Worm (Caenorhabditis elegans): ENCODE measurements around the gene str-208.

The str-208 gene

ce11 chrV:4977539-4977938 lies 20.9 kb downstream of the str-208 start:
- TF ChIP-seq tbx-37 (GFP tag; conservative IDR thresholded peaks at IDR 0.05) (no peak), scrt-1 (GFP tag; IDR thresholded peaks at IDR 0.05) (no peak), hmg-4 (GFP tag; optimal IDR thresholded peaks at IDR 0.05) (no peak)

- TF ChIP-seq tra-4 (tag; optimal IDR thresholded peaks at IDR 0.05) (no peak), ama-1 (optimal IDR thresholded peaks at IDR 0.05) (no peak), tbx-11 (GFP tag; IDR thresholded peaks at IDR 0.05) (no peak), scrt-1 (GFP tag; IDR thresholded peaks at IDR 0.05) (no peak), ceh-36 (tag; optimal IDR thresholded peaks at IDR 0.05) (no peak), F13C5.2 (tag; optimal IDR thresholded peaks at IDR 0.05) (no peak), ceh-13 (GFP tag; optimal IDR thresholded peaks at IDR 0.05) (no peak), sea-1 (GFP tag; conservative IDR thresholded peaks at IDR 0.05) (no peak), pes-1 (GFP tag; IDR thresholded peaks at IDR 0.05) (no peak)
Measured at ce11 chrV:4979060-4979459, 22.4 kb downstream of the str-208 start, which contains the start of gene srsx-11. Gene srsx-11 (minus strand): TSS chrV:4979160.

- TF ChIP-seq hmg-4 (GFP tag; optimal IDR thresholded peaks at IDR 0.05) (no peak), ceh-13 (GFP tag; optimal IDR thresholded peaks at IDR 0.05) (no peak), aly-1 (tag; optimal IDR thresholded peaks at IDR 0.05) (no peak), B0310.2 (tag; optimal IDR thresholded peaks at IDR 0.05) (no peak), hmbx-1 (tag; optimal IDR thresholded peaks at IDR 0.05) (no peak), hnd-1 (tag; optimal IDR thresholded peaks at IDR 0.05) (no peak), ets-7 (tag; optimal IDR thresholded peaks at IDR 0.05) (no peak), tbx-37 (GFP tag; conservative IDR thresholded peaks at IDR 0.05) (no peak), flt-1 (GFP tag; IDR thresholded peaks at IDR 0.05) (no peak), scrt-1 (GFP tag; IDR thresholded peaks at IDR 0.05) (no peak), ama-1 (optimal IDR thresholded peaks at IDR 0.05) (no peak), ceh-36 (tag; optimal IDR thresholded peaks at IDR 0.05) (no peak), F13C5.2 (tag; optimal IDR thresholded peaks at IDR 0.05) (no peak), pes-1 (GFP tag; IDR thresholded peaks at IDR 0.05) (no peak), tbx-11 (GFP tag; IDR thresholded peaks at IDR 0.05) (no peak), sea-1 (GFP tag; conservative IDR thresholded peaks at IDR 0.05) (no peak), tra-4 (tag; optimal IDR thresholded peaks at IDR 0.05) (no peak)
Measured at ce11 chrV:4980094-4980493, 23.5 kb downstream of the str-208 start.

- TF ChIP-seq B0310.2 (tag; optimal IDR thresholded peaks at IDR 0.05) (no peak), pes-1 (GFP tag; IDR thresholded peaks at IDR 0.05) (no peak), flt-1 (GFP tag; IDR thresholded peaks at IDR 0.05) (no peak), ceh-36 (tag; optimal IDR thresholded peaks at IDR 0.05) (no peak), scrt-1 (GFP tag; IDR thresholded peaks at IDR 0.05) (no peak), sea-1 (GFP tag; conservative IDR thresholded peaks at IDR 0.05) (no peak), hmg-4 (GFP tag; optimal IDR thresholded peaks at IDR 0.05) (no peak), hnd-1 (tag; optimal IDR thresholded peaks at IDR 0.05) (no peak), ama-1 (optimal IDR thresholded peaks at IDR 0.05) (no peak), hmbx-1 (tag; optimal IDR thresholded peaks at IDR 0.05) (no peak), ceh-13 (GFP tag; optimal IDR thresholded peaks at IDR 0.05) (no peak), ets-7 (tag; optimal IDR thresholded peaks at IDR 0.05) (no peak), F13C5.2 (tag; optimal IDR thresholded peaks at IDR 0.05) (no peak), tbx-37 (GFP tag; conservative IDR thresholded peaks at IDR 0.05) (no peak), tbx-11 (GFP tag; IDR thresholded peaks at IDR 0.05) (no peak), tra-4 (tag; optimal IDR thresholded peaks at IDR 0.05) (no peak), aly-1 (tag; optimal IDR thresholded peaks at IDR 0.05) (no peak)
Measured at ce11 chrV:4980873-4981272, 24.2 kb downstream of the str-208 start, which contains the start of gene srsx-12. Gene srsx-12 (minus strand): TSS chrV:4980973.

ce11 chrV:4983091-4983490 lies 26.5 kb downstream of the str-208 start, which contains the start of gene srsx-13:
Gene srsx-13 (minus strand): TSS chrV:4983191.
- no peak for TF ChIP-seq sea-1 (GFP tag; conservative IDR thresholded peaks at IDR 0.05)
- TF ChIP-seq flt-1 (GFP tag; IDR thresholded peaks at IDR 0.05), result no peak
- TF ChIP-seq aly-1 (tag; optimal IDR thresholded peaks at IDR 0.05), result no peak
- TF ChIP-seq hmg-4 (GFP tag; optimal IDR thresholded peaks at IDR 0.05), result no peak
- TF ChIP-seq F13C5.2 (tag; optimal IDR thresholded peaks at IDR 0.05), result no peak
- no peak for TF ChIP-seq scrt-1 (GFP tag; IDR thresholded peaks at IDR 0.05)
- TF ChIP-seq hnd-1 (tag; optimal IDR thresholded peaks at IDR 0.05), result no peak
- no peak for TF ChIP-seq tbx-11 (GFP tag; IDR thresholded peaks at IDR 0.05)
- TF ChIP-seq B0310.2 (tag; optimal IDR thresholded peaks at IDR 0.05), result no peak
- no peak for TF ChIP-seq tra-4 (tag; optimal IDR thresholded peaks at IDR 0.05)
- no peak for TF ChIP-seq ceh-36 (tag; optimal IDR thresholded peaks at IDR 0.05)
- TF ChIP-seq ets-7 (tag; optimal IDR thresholded peaks at IDR 0.05), result no peak
- TF ChIP-seq hmbx-1 (tag; optimal IDR thresholded peaks at IDR 0.05), result no peak
- no peak for TF ChIP-seq tbx-37 (GFP tag; conservative IDR thresholded peaks at IDR 0.05)
- no peak for TF ChIP-seq ceh-13 (GFP tag; optimal IDR thresholded peaks at IDR 0.05)
- TF ChIP-seq pes-1 (GFP tag; IDR thresholded peaks at IDR 0.05), result no peak
- no peak for TF ChIP-seq ama-1 (optimal IDR thresholded peaks at IDR 0.05)

ce11 chrV:4987097-4987496 lies 30.5 kb downstream of the str-208 start, which contains the start of gene ncx-8:
Gene ncx-8 (minus strand): TSS chrV:4987197.
- TF ChIP-seq tra-4 (tag; optimal IDR thresholded peaks at IDR 0.05), result no peak
- no peak for TF ChIP-seq sea-1 (GFP tag; conservative IDR thresholded peaks at IDR 0.05)
- no peak for TF ChIP-seq tbx-11 (GFP tag; IDR thresholded peaks at IDR 0.05)
- no peak for TF ChIP-seq pes-1 (GFP tag; IDR thresholded peaks at IDR 0.05)
- no peak for TF ChIP-seq ceh-36 (tag; optimal IDR thresholded peaks at IDR 0.05)
- TF ChIP-seq F13C5.2 (tag; optimal IDR thresholded peaks at IDR 0.05), result no peak
- no peak for TF ChIP-seq hmbx-1 (tag; optimal IDR thresholded peaks at IDR 0.05)
- TF ChIP-seq hnd-1 (tag; optimal IDR thresholded peaks at IDR 0.05), result no peak
- TF ChIP-seq flt-1 (GFP tag; IDR thresholded peaks at IDR 0.05), result no peak
- TF ChIP-seq hmg-4 (GFP tag; optimal IDR thresholded peaks at IDR 0.05), result no peak
- TF ChIP-seq ets-7 (tag; optimal IDR thresholded peaks at IDR 0.05), result no peak
- TF ChIP-seq scrt-1 (GFP tag; IDR thresholded peaks at IDR 0.05), result no peak
- TF ChIP-seq aly-1 (tag; optimal IDR thresholded peaks at IDR 0.05), result no peak
- TF ChIP-seq ama-1 (optimal IDR thresholded peaks at IDR 0.05), result no peak
- TF ChIP-seq B0310.2 (tag; optimal IDR thresholded peaks at IDR 0.05), result no peak
- TF ChIP-seq tbx-37 (GFP tag; conservative IDR thresholded peaks at IDR 0.05), result no peak
- TF ChIP-seq ceh-13 (GFP tag; optimal IDR thresholded peaks at IDR 0.05), result no peak

- no peak for TF ChIP-seq tra-4 (tag; optimal IDR thresholded peaks at IDR 0.05)
- no peak for TF ChIP-seq tbx-37 (GFP tag; conservative IDR thresholded peaks at IDR 0.05)
- TF ChIP-seq ets-7 (tag; optimal IDR thresholded peaks at IDR 0.05), result no peak
- no peak for TF ChIP-seq ceh-13 (GFP tag; optimal IDR thresholded peaks at IDR 0.05)
- no peak for TF ChIP-seq scrt-1 (GFP tag; IDR thresholded peaks at IDR 0.05)
- no peak for TF ChIP-seq flt-1 (GFP tag; IDR thresholded peaks at IDR 0.05)
- TF ChIP-seq ceh-36 (tag; optimal IDR thresholded peaks at IDR 0.05), result no peak
- no peak for TF ChIP-seq aly-1 (tag; optimal IDR thresholded peaks at IDR 0.05)
- TF ChIP-seq ama-1 (optimal IDR thresholded peaks at IDR 0.05), result no peak
- TF ChIP-seq F13C5.2 (tag; optimal IDR thresholded peaks at IDR 0.05), result no peak
Measured at ce11 chrV:4995155-4995554, 38.5 kb downstream of the str-208 start, which contains the start of gene ncx-9. Gene ncx-9 (minus strand): TSS chrV:4995255.

Measured in whole organism, early embryonic.